Fruit fly (Drosophila melanogaster) whole organism, embryonic: ENCODE measurements around the gene orion.

ENCODE experiments used
- Abd-B ChIP-seq: fragments of 200-800 bp; sonication (Bioruptor generic); optimal IDR thresholded peaks from 2 replicates; lab custom pipeline; 2018; ENCODE audit warnings: missing biosample characterization, mild to moderate bottlenecking, missing genetic modification characterization, moderate library complexity
- B-H2 ChIP-seq: fragments of 200-800 bp; sonication (Bioruptor generic); optimal IDR thresholded peaks from 2 replicates; lab custom pipeline; 2018; ENCODE audit warnings: missing biosample characterization, mild to moderate bottlenecking, missing genetic modification characterization
- BEAF-32 ChIP-seq: fragments of 200-800 bp; sonication (Bioruptor generic); optimal IDR thresholded peaks from 3 replicates; lab custom pipeline; 2017; ENCODE audit warnings: missing biosample characterization, missing genetic modification characterization, mild to moderate bottlenecking, moderate library complexity, missing genetic modification reagents
- CG12769 ChIP-seq: fragments of 200-800 bp; sonication (Bioruptor generic); optimal IDR thresholded peaks from 2 replicates; lab custom pipeline; 2019; ENCODE audit warnings: missing biosample characterization, mild to moderate bottlenecking, missing genetic modification characterization, moderate library complexity
- CG15269 ChIP-seq: fragments of 200-800 bp; sonication (Bioruptor generic); optimal IDR thresholded peaks from 2 replicates; lab custom pipeline; 2018; ENCODE audit warnings: missing biosample characterization, mild to moderate bottlenecking, missing genetic modification characterization, moderate library complexity
- CG15479 ChIP-seq: fragments of 200-800 bp; sonication (Bioruptor generic); optimal IDR thresholded peaks from 3 replicates; lab custom pipeline; 2019; ENCODE audit warnings: missing biosample characterization, mild to moderate bottlenecking, missing genetic modification characterization, moderate library complexity
- CG15514 ChIP-seq: fragments of 200-800 bp; sonication (Bioruptor generic); optimal IDR thresholded peaks from 3 replicates; lab custom pipeline; 2017; ENCODE audit warnings: missing biosample characterization, missing genetic modification characterization, mild to moderate bottlenecking, moderate library complexity, missing genetic modification reagents
- CG17359 ChIP-seq: fragments of 200-800 bp; sonication (Bioruptor generic); optimal IDR thresholded peaks from 3 replicates; lab custom pipeline; 2018; ENCODE audit warnings: missing biosample characterization, mild to moderate bottlenecking, missing genetic modification characterization, moderate library complexity
- CG18599 ChIP-seq: fragments of 200-800 bp; sonication (Bioruptor generic); optimal IDR thresholded peaks from 3 replicates; lab custom pipeline; 2017; ENCODE audit warnings: missing biosample characterization, missing genetic modification characterization, mild to moderate bottlenecking, moderate library complexity, missing genetic modification reagents
- CG2678 ChIP-seq: fragments of 200-800 bp; sonication (Bioruptor generic); optimal IDR thresholded peaks from 3 replicates; lab custom pipeline; 2019; ENCODE audit warnings: missing biosample characterization, mild to moderate bottlenecking, missing genetic modification characterization, moderate library complexity
- CG32767 ChIP-seq: fragments of 200-800 bp; sonication (Bioruptor generic); IDR thresholded peaks from 2 replicates; pipeline ENCODE4 v1.3.6; 2022; ENCODE audit warnings: missing biosample characterization, missing genetic modification characterization
- CG43689 ChIP-seq: fragments of 200-800 bp; sonication (Bioruptor generic); IDR thresholded peaks from 2 replicates; pipeline ENCODE4 v1.3.6; 2022; ENCODE audit warnings: missing biosample characterization, missing genetic modification characterization
- CG4707 ChIP-seq: fragments of 200-800 bp; sonication (Bioruptor generic); optimal IDR thresholded peaks from 2 replicates; lab custom pipeline; 2018; ENCODE audit warnings: missing biosample characterization, mild to moderate bottlenecking, missing genetic modification characterization, moderate library complexity
- CG7786 ChIP-seq: fragments of 200-800 bp; sonication (Bioruptor generic); optimal IDR thresholded peaks from 2 replicates; lab custom pipeline; 2016; ENCODE audit warnings: missing biosample characterization, missing genetic modification characterization
- CG7987 ChIP-seq: fragments of 200-800 bp; sonication (Bioruptor generic); optimal IDR thresholded peaks from 2 replicates; lab custom pipeline; 2018; ENCODE audit warnings: missing biosample characterization, mild to moderate bottlenecking, missing genetic modification characterization, moderate library complexity
- CrebB ChIP-seq: fragments of 200-800 bp; sonication (Bioruptor generic); optimal IDR thresholded peaks from 3 replicates; lab custom pipeline; 2018; ENCODE audit warnings: missing biosample characterization, mild to moderate bottlenecking, missing genetic modification characterization
- D19A ChIP-seq: fragments of 200-800 bp; optimal IDR thresholded peaks from 3 replicates; lab custom pipeline; 2019; ENCODE audit warnings: missing biosample characterization, mild to moderate bottlenecking, missing genetic modification characterization, moderate library complexity
- Dbx ChIP-seq: fragments of 200-800 bp; sonication (Bioruptor generic); IDR thresholded peaks from 3 replicates; pipeline ENCODE4 v1.3.6; 2022; ENCODE audit warnings: missing biosample characterization, missing genetic modification characterization
- Dref ChIP-seq: fragments of 200-800 bp; sonication (Bioruptor generic); IDR thresholded peaks from 2 replicates; pipeline ENCODE4 v1.3.6; 2022; ENCODE audit warnings: missing biosample characterization, missing genetic modification characterization
- H2.0 ChIP-seq: fragments of 200-800 bp; sonication (Bioruptor generic); IDR thresholded peaks from 2 replicates; pipeline ENCODE4 v1.3.6; 2022; ENCODE audit warnings: missing biosample characterization, missing genetic modification characterization
- Hand ChIP-seq: fragments of 200-800 bp; sonication (Bioruptor generic); optimal IDR thresholded peaks from 2 replicates; lab custom pipeline; 2017; ENCODE audit warnings: mild to moderate bottlenecking, missing biosample characterization, missing genetic modification reagents, missing genetic modification characterization
- Hey ChIP-seq: fragments of 200-800 bp; sonication (Bioruptor generic); optimal IDR thresholded peaks from 3 replicates; lab custom pipeline; 2018; ENCODE audit warnings: missing biosample characterization, mild to moderate bottlenecking, missing genetic modification characterization
- Med ChIP-seq: fragments of 200-800 bp; sonication (Bioruptor generic); peaks from one replicate; lab custom pipeline; 2016; ENCODE audit warnings: missing biosample characterization, missing genetic modification characterization, mild to moderate bottlenecking, inconsistent platforms, moderate library complexity
- Oaz ChIP-seq: fragments of 200-800 bp; sonication (Bioruptor generic); IDR thresholded peaks from 2 replicates; pipeline ENCODE4 v1.3.6; 2022; ENCODE audit warnings: missing biosample characterization, missing genetic modification characterization
- Oli ChIP-seq: fragments of 200-800 bp; sonication (Bioruptor generic); optimal IDR thresholded peaks from 2 replicates; lab custom pipeline; 2018; ENCODE audit warnings: missing biosample characterization, mild to moderate bottlenecking, missing genetic modification characterization, moderate library complexity
- Opbp ChIP-seq: fragments of 200-800 bp; sonication (Bioruptor generic); IDR thresholded peaks from 3 replicates; pipeline ENCODE4 v1.3.6; 2022; ENCODE audit warnings: missing biosample characterization, missing genetic modification characterization; ENCODE audit not compliant: partially characterized antibody
- Rfx ChIP-seq: fragments of 200-800 bp; sonication (Bioruptor generic); IDR thresholded peaks from 2 replicates; pipeline ENCODE4 v1.3.6; 2022; ENCODE audit warnings: missing biosample characterization, missing genetic modification characterization
- Spps ChIP-seq: fragments of 200-800 bp; sonication (Bioruptor generic); optimal IDR thresholded peaks from 2 replicates; lab custom pipeline; 2018; ENCODE audit warnings: missing biosample characterization, mild to moderate bottlenecking, missing genetic modification characterization
- Taf1 ChIP-seq: fragments of 200-800 bp; sonication (Bioruptor generic); IDR thresholded peaks from 2 replicates; pipeline ENCODE4 v1.3.6; 2022; ENCODE audit warnings: missing biosample characterization, missing genetic modification characterization
- abd-A ChIP-seq: fragments of 200-800 bp; sonication (Bioruptor generic); optimal IDR thresholded peaks from 3 replicates; lab custom pipeline; 2019; ENCODE audit warnings: missing biosample characterization, mild to moderate bottlenecking, missing genetic modification characterization, moderate library complexity
- ac ChIP-seq: fragments of 200-800 bp; sonication (Bioruptor generic); optimal IDR thresholded peaks from 3 replicates; lab custom pipeline; 2017; ENCODE audit warnings: missing biosample characterization, mild to moderate bottlenecking, missing genetic modification characterization
- aop ChIP-seq: fragments of 200-800 bp; sonication (Bioruptor generic); IDR thresholded peaks from 2 replicates; pipeline ENCODE4 v1.3.6; 2022; ENCODE audit warnings: missing biosample characterization, missing genetic modification characterization
- bbx ChIP-seq: fragments of 200-800 bp; sonication (Bioruptor generic); IDR thresholded peaks from 2 replicates; pipeline ENCODE4 v1.3.6; 2022; ENCODE audit warnings: missing biosample characterization, missing genetic modification characterization; ENCODE audit not compliant: partially characterized antibody
- bigmax ChIP-seq: fragments of 200-800 bp; sonication (Bioruptor generic); optimal IDR thresholded peaks from 2 replicates; lab custom pipeline; 2018; ENCODE audit warnings: missing biosample characterization, mild to moderate bottlenecking, missing genetic modification characterization
- cwo ChIP-seq: fragments of 200-800 bp; sonication (Bioruptor generic); optimal IDR thresholded peaks from 3 replicates; lab custom pipeline; 2017; ENCODE audit warnings: missing biosample characterization, missing genetic modification characterization, mild to moderate bottlenecking, moderate library complexity, missing genetic modification reagents
- fd3F ChIP-seq: fragments of 200-800 bp; sonication (Bioruptor generic); optimal IDR thresholded peaks from 2 replicates; lab custom pipeline; 2018; ENCODE audit warnings: missing biosample characterization, mild to moderate bottlenecking, missing genetic modification characterization, moderate library complexity
- gcm ChIP-seq: fragments of 200-800 bp; sonication (Bioruptor generic); optimal IDR thresholded peaks from 2 replicates; lab custom pipeline; 2019; ENCODE audit warnings: missing biosample characterization, mild to moderate bottlenecking, missing genetic modification characterization, moderate library complexity
- gsb-n ChIP-seq: fragments of 200-800 bp; sonication (Bioruptor generic); optimal IDR thresholded peaks from 3 replicates; lab custom pipeline; 2018; ENCODE audit warnings: missing biosample characterization, mild to moderate bottlenecking, missing genetic modification characterization
- gt ChIP-seq: fragments of 200-800 bp; sonication (Bioruptor generic); IDR thresholded peaks from 2 replicates; pipeline ENCODE4 v1.3.6; 2022; ENCODE audit warnings: missing biosample characterization, missing genetic modification characterization
- hbn ChIP-seq: fragments of 200-800 bp; sonication (Bioruptor generic); IDR thresholded peaks from 2 replicates; pipeline ENCODE4 v1.3.6; 2022; ENCODE audit warnings: missing biosample characterization, missing genetic modification characterization; ENCODE audit not compliant: partially characterized antibody
- inv ChIP-seq: fragments of 200-800 bp; sonication (Bioruptor generic); IDR thresholded peaks from 2 replicates; pipeline ENCODE4 v1.3.6; 2022; ENCODE audit warnings: missing biosample characterization, missing genetic modification characterization; ENCODE audit not compliant: partially characterized antibody
- lola ChIP-seq, 3 experiments: fragments of >200 bp in 2 of 3; fragments of 200-800 bp in 1 of 3; sonication (Bioruptor generic) in 1 of 3; optimal IDR thresholded peaks; 2 replicates each; lab custom pipeline; 2017 to 2019; ENCODE audit warnings: missing biosample characterization in 3 of 3, missing genetic modification characterization in 3 of 3, mild to moderate bottlenecking in 1 of 3, moderate library complexity in 1 of 3
- mld ChIP-seq: fragments of 200-800 bp; sonication (Bioruptor generic); IDR thresholded peaks from 3 replicates; pipeline ENCODE4 v1.3.6; 2022; ENCODE audit warnings: missing biosample characterization, missing genetic modification characterization; ENCODE audit not compliant: partially characterized antibody
- rib ChIP-seq: fragments of 200-800 bp; sonication (Bioruptor generic); IDR thresholded peaks from 2 replicates; pipeline ENCODE4 v1.3.6; 2022; ENCODE audit warnings: missing biosample characterization, missing genetic modification characterization
- salm ChIP-seq: fragments of 200-800 bp; sonication (Bioruptor generic); optimal IDR thresholded peaks from 2 replicates; lab custom pipeline; 2018; ENCODE audit warnings: missing biosample characterization, mild to moderate bottlenecking, missing genetic modification characterization
- schlank ChIP-seq: fragments of 200-800 bp; sonication (Bioruptor generic); optimal IDR thresholded peaks from 2 replicates; lab custom pipeline; 2018; ENCODE audit warnings: missing biosample characterization, mild to moderate bottlenecking, missing genetic modification characterization
- slp2 ChIP-seq: fragments of 200-800 bp; sonication (Bioruptor generic); optimal IDR thresholded peaks from 2 replicates; lab custom pipeline; 2016; ENCODE audit warnings: missing biosample characterization, missing genetic modification characterization
- tap ChIP-seq: fragments of 200-800 bp; optimal IDR thresholded peaks from 3 replicates; lab custom pipeline; 2019; ENCODE audit warnings: missing biosample characterization, mild to moderate bottlenecking, missing genetic modification characterization, moderate library complexity
- zfh1 ChIP-seq: fragments of 200-800 bp; sonication (Bioruptor generic); IDR thresholded peaks from 3 replicates; pipeline ENCODE4 v1.3.6; 2022; ENCODE audit warnings: missing biosample characterization, missing genetic modification characterization

Gene orion

dm6 chrX:7934679-7935078 lies 12.0 kb downstream of the orion start, which contains the start of gene RpS14b (continued):
- TF ChIP-seq CG18599 (GFP tag; lab: Kevin White, UChicago) (peak; percentile 74), H2.0 (GFP tag; lab: Robert Waterston, UW) (peak; percentile 52; the same call in 1 of the 2 replicates), gt (GFP tag; lab: Robert Waterston, UW) (no peak), gcm (peak; percentile 18), fd3F (GFP tag; lab: Kevin White, UChicago) (peak; percentile 22), CG15514 (peak; percentile 79), rib (GFP tag; lab: Robert Waterston, UW) (peak; percentile 78), lola (GFP tag; optimal IDR thresholded peaks at IDR 0.05; lab: Kevin White, UChicago) (no peak), CG7987 (GFP tag; lab: Kevin White, UChicago) (peak; percentile 79), B-H2 (peak; percentile 87), CG15479 (GFP tag; lab: Kevin White, UChicago) (peak; percentile 81), schlank (tag; lab: Kevin White, UChicago) (peak; percentile 77), CG4707 (GFP tag; lab: Kevin White, UChicago) (peak; percentile 1), Opbp (GFP tag; lab: Robert Waterston, UW) (peak; percentile 78), Hand (no peak), Hey (peak; percentile 52), tap (tag; lab: Kevin White, UChicago) (no peak), CrebB (tag; lab: Kevin White, UChicago) (peak; percentile 72), inv (GFP tag; lab: Robert Waterston, UW) (peak; percentile 67), BEAF-32 (GFP tag; lab: Kevin White, UChicago) (peak; percentile 81), aop (GFP tag; lab: Robert Waterston, UW) (no peak), ac (GFP tag; lab: Kevin White, UChicago) (no peak), CG17359 (peak; percentile 14), CG32767 (GFP tag; lab: Robert Waterston, UW) (peak; percentile 51; the same call in 1 of the 2 replicates), slp2 (GFP tag; lab: Kevin White, UChicago) (peak; percentile 6), D19A (tag; lab: Kevin White, UChicago) (no peak), CG43689 (GFP tag; lab: Robert Waterston, UW) (peak; percentile 8; the same call in 1 of the 2 replicates), bbx (GFP tag; lab: Robert Waterston, UW) (peak; percentile 80), cwo (peak; percentile 35), salm (tag; lab: Kevin White, UChicago) (no peak), hbn (GFP tag; lab: Robert Waterston, UW) (peak; percentile 66), mld (GFP tag; lab: Robert Waterston, UW) (peak; percentile 52; the same call in 2 of the 3 replicates), CG15269 (tag; lab: Kevin White, UChicago) (peak; percentile 61), Med (GFP tag; lab: Kevin White, UChicago) (peak; percentile 96), Oaz (GFP tag; lab: Robert Waterston, UW) (peak; percentile 52), zfh1 (GFP tag; lab: Robert Waterston, UW) (peak; percentile 73), gsb-n (tag; lab: Kevin White, UChicago) (peak; percentile 10), Taf1 (no peak), Oli (tag; lab: Kevin White, UChicago) (no peak), abd-A (tag; lab: Kevin White, UChicago) (no peak), Dref (GFP tag; lab: Robert Waterston, UW) (peak; percentile 88), CG12769 (tag; lab: Kevin White, UChicago) (peak; percentile 37), CG7786 (peak; percentile 32), CG2678 (tag; lab: Kevin White, UChicago) (peak; percentile 31), bigmax (GFP tag; lab: Kevin White, UChicago) (peak; percentile 6), Rfx (peak; percentile 88), Abd-B (GFP tag; lab: Kevin White, UChicago) (no peak), Spps (tag; lab: Kevin White, UChicago) (no peak), Dbx (peak; percentile 68)
